Worm (Caenorhabditis elegans) whole organism, mixed stage, embryonic: ENCODE results near the gene Y82E9BR.19.

Experiments
- ceh-39 ChIP-seq: fragments of 150-350 bp; optimal IDR thresholded peaks from 2 replicates; lab custom pipeline; 2014; ENCODE audit warnings: missing biosample characterization, missing genetic modification characterization
- ces-1 ChIP-seq: fragments of 150-350 bp; optimal IDR thresholded peaks from 2 replicates; lab custom pipeline; 2014; ENCODE audit warnings: missing biosample characterization, missing genetic modification reagents, missing genetic modification characterization
- lsy-2 ChIP-seq: fragments of 150-350 bp; optimal IDR thresholded peaks from 2 replicates; lab custom pipeline; 2014; ENCODE audit warnings: missing biosample characterization, missing genetic modification characterization
- mls-2 ChIP-seq: sonication (generic microtip); optimal IDR thresholded peaks from 2 replicates; lab custom pipeline; 2016; ENCODE audit warnings: mild to moderate bottlenecking, missing genetic modification characterization, moderate library complexity, missing compliant biosample characterization
- nhr-12 ChIP-seq: fragments of 150-350 bp; optimal IDR thresholded peaks from 2 replicates; lab custom pipeline; 2014; ENCODE audit warnings: missing biosample characterization, missing genetic modification characterization
- nhr-237 ChIP-seq: fragments of 150-350 bp; optimal IDR thresholded peaks from 2 replicates; lab custom pipeline; 2014; ENCODE audit warnings: missing biosample characterization, missing genetic modification characterization
- nhr-28 ChIP-seq: fragments of 150-350 bp; optimal IDR thresholded peaks from 2 replicates; lab custom pipeline; 2014; ENCODE audit warnings: missing biosample characterization, missing genetic modification characterization
- nhr-76 ChIP-seq: sonication (generic microtip); optimal IDR thresholded peaks from 2 replicates; lab custom pipeline; 2017; ENCODE audit warnings: missing biosample characterization, missing genetic modification characterization
- sem-2 ChIP-seq: fragments of 200-800 bp; sonication (Bioruptor generic); optimal IDR thresholded peaks from 2 replicates; lab custom pipeline; 2018; ENCODE audit warnings: mild to moderate bottlenecking, missing genetic modification characterization, missing compliant biosample characterization
- snpc-4 ChIP-seq: fragments of 150-350 bp; optimal IDR thresholded peaks from 2 replicates; lab custom pipeline; 2014; ENCODE audit warnings: missing biosample characterization, missing genetic modification characterization
- unc-39 ChIP-seq: fragments of 150-350 bp; optimal IDR thresholded peaks from 2 replicates; lab custom pipeline; 2014; ENCODE audit warnings: missing biosample characterization, missing genetic modification characterization
- ztf-11 ChIP-seq: fragments of 150-350 bp; optimal IDR thresholded peaks from 2 replicates; lab custom pipeline; 2014; ENCODE audit warnings: missing biosample characterization, missing genetic modification characterization

ce11 chrIII:1483407-1483806 lies 11.7 kb downstream of the Y82E9BR.19 start, which contains the start of gene Y82E9BR.18:
- TF ChIP-seq nhr-76 (tag; lab: Kevin White, UChicago), result no peak
- TF ChIP-seq nhr-237 (tag; lab: Kevin White, UChicago), result no peak
- TF ChIP-seq unc-39 (tag; lab: Kevin White, UChicago), result no peak
- TF ChIP-seq ztf-11 (tag; lab: Kevin White, UChicago), result no peak
- no peak for TF ChIP-seq ces-1 (GFP tag; lab: Kevin White, UChicago)
- no peak for TF ChIP-seq mls-2 (tag; lab: Kevin White, UChicago)
- no peak for TF ChIP-seq nhr-12 (tag; lab: Kevin White, UChicago)
- no peak for TF ChIP-seq nhr-28 (tag; lab: Kevin White, UChicago)
- no peak for TF ChIP-seq ceh-39 (tag; lab: Kevin White, UChicago)
- TF ChIP-seq sem-2 (GFP tag; lab: Kevin White, UChicago), result no peak
- TF ChIP-seq lsy-2 (tag; lab: Kevin White, UChicago), result no peak
- TF ChIP-seq snpc-4 (tag; lab: Kevin White, UChicago), result no peak
